Fruit fly (Drosophila melanogaster) whole organism, embryonic: ENCODE measurements around the gene frj.

Experiments
- Adf1 ChIP-seq: fragments of 200-800 bp; sonication (Bioruptor generic); IDR thresholded peaks from 2 replicates; pipeline ENCODE4 v1.3.6; 2022; ENCODE audit warnings: missing biosample characterization, missing genetic modification characterization
- Aef1 ChIP-seq: fragments of 200-800 bp; sonication (Bioruptor generic); IDR thresholded peaks from 3 replicates; pipeline ENCODE4 v1.3.6; 2022; ENCODE audit warnings: missing biosample characterization, missing genetic modification characterization
- BEAF-32 ChIP-seq: fragments of 200-800 bp; sonication (Bioruptor generic); optimal IDR thresholded peaks from 3 replicates; lab custom pipeline; 2017; ENCODE audit warnings: missing biosample characterization, missing genetic modification characterization, mild to moderate bottlenecking, moderate library complexity, missing genetic modification reagents
- Bteb2 ChIP-seq: fragments of 200-800 bp; sonication (Bioruptor generic); optimal IDR thresholded peaks from 2 replicates; lab custom pipeline; 2016; ENCODE audit warnings: missing biosample characterization, missing genetic modification characterization
- CG10565 ChIP-seq: fragments of 200-800 bp; sonication (Bioruptor generic); optimal IDR thresholded peaks from 3 replicates; lab custom pipeline; 2016; ENCODE audit warnings: missing biosample characterization, mild to moderate bottlenecking, missing genetic modification characterization
- CG11085 ChIP-seq: fragments of 200-800 bp; sonication (Bioruptor generic); IDR thresholded peaks from 2 replicates; pipeline ENCODE4 v1.3.6; 2022; ENCODE audit warnings: missing biosample characterization, missing genetic modification characterization
- CG11398 ChIP-seq: fragments of 200-800 bp; sonication (Bioruptor generic); optimal IDR thresholded peaks from 2 replicates; lab custom pipeline; 2016; ENCODE audit warnings: missing biosample characterization, missing genetic modification characterization
- CG11456 ChIP-seq: fragments of 200-800 bp; sonication (Bioruptor generic); IDR thresholded peaks from 3 replicates; pipeline ENCODE4 v1.3.6; 2022; ENCODE audit warnings: missing biosample characterization, missing genetic modification characterization
- CG13296 ChIP-seq: fragments of 200-800 bp; sonication (Bioruptor generic); optimal IDR thresholded peaks from 3 replicates; lab custom pipeline; 2018; ENCODE audit warnings: missing biosample characterization, mild to moderate bottlenecking, missing genetic modification characterization
- CG13775 ChIP-seq: fragments of 200-800 bp; sonication (Bioruptor generic); optimal IDR thresholded peaks from 3 replicates; lab custom pipeline; 2017; ENCODE audit warnings: missing biosample characterization, mild to moderate bottlenecking, missing genetic modification characterization
- CG1529 ChIP-seq: fragments of 200-800 bp; sonication (Bioruptor generic); optimal IDR thresholded peaks from 3 replicates; lab custom pipeline; 2018; ENCODE audit warnings: missing biosample characterization, missing genetic modification characterization
- CG17385 ChIP-seq: fragments of 200-800 bp; sonication (Bioruptor generic); optimal IDR thresholded peaks from 3 replicates; lab custom pipeline; 2018; ENCODE audit warnings: missing biosample characterization, mild to moderate bottlenecking, missing genetic modification characterization
- CG2875 ChIP-seq: fragments of 200-800 bp; sonication (Bioruptor generic); optimal IDR thresholded peaks from 2 replicates; lab custom pipeline; 2017; ENCODE audit warnings: missing biosample characterization, mild to moderate bottlenecking, missing genetic modification characterization, missing genetic modification reagents
- CG30020 ChIP-seq: fragments of 200-800 bp; optimal IDR thresholded peaks from 2 replicates; lab custom pipeline; 2019; ENCODE audit warnings: missing biosample characterization, mild to moderate bottlenecking, missing genetic modification characterization, moderate library complexity
- CG30431 ChIP-seq: fragments of 200-800 bp; sonication (Bioruptor generic); optimal IDR thresholded peaks from 2 replicates; lab custom pipeline; 2017; ENCODE audit warnings: missing biosample characterization, missing genetic modification characterization
- CG3065 ChIP-seq: fragments of 200-800 bp; sonication (Bioruptor generic); optimal IDR thresholded peaks from 2 replicates; lab custom pipeline; 2016; ENCODE audit warnings: missing biosample characterization, missing genetic modification characterization
- CG3163 ChIP-seq: fragments of 200-800 bp; sonication (Bioruptor generic); optimal IDR thresholded peaks from 3 replicates; lab custom pipeline; 2016; ENCODE audit warnings: missing biosample characterization, missing genetic modification characterization
- CG34376 ChIP-seq: fragments of 200-800 bp; sonication (Bioruptor generic); optimal IDR thresholded peaks from 2 replicates; lab custom pipeline; 2018; ENCODE audit warnings: missing biosample characterization, mild to moderate bottlenecking, missing genetic modification characterization
- CG4328 ChIP-seq: fragments of 200-800 bp; sonication (Bioruptor generic); optimal IDR thresholded peaks from 3 replicates; lab custom pipeline; 2017; ENCODE audit warnings: missing biosample characterization, missing genetic modification reagents, missing genetic modification characterization
- CG4820 ChIP-seq: fragments of 200-800 bp; sonication (Bioruptor generic); optimal IDR thresholded peaks from 3 replicates; lab custom pipeline; 2016; ENCODE audit warnings: missing biosample characterization, missing genetic modification characterization
- CG6813 ChIP-seq: fragments of 200-800 bp; sonication (Bioruptor generic); optimal IDR thresholded peaks from 2 replicates; lab custom pipeline; 2017; ENCODE audit warnings: missing biosample characterization, missing genetic modification characterization, mild to moderate bottlenecking, moderate library complexity, missing genetic modification reagents
- CG6854 ChIP-seq: fragments of 200-800 bp; sonication (Bioruptor generic); optimal IDR thresholded peaks from 3 replicates; lab custom pipeline; 2017; ENCODE audit warnings: missing biosample characterization, mild to moderate bottlenecking, missing genetic modification characterization
- CG7357 ChIP-seq: fragments of 200-800 bp; sonication (Bioruptor generic); IDR thresholded peaks from 3 replicates; pipeline ENCODE4 v1.3.6; 2022; ENCODE audit warnings: missing biosample characterization, missing genetic modification characterization
- CG9817 ChIP-seq: fragments of 200-800 bp; sonication (Bioruptor generic); optimal IDR thresholded peaks from 2 replicates; lab custom pipeline; 2018; ENCODE audit warnings: missing biosample characterization, mild to moderate bottlenecking, missing genetic modification characterization, moderate library complexity
- Chrac-16 ChIP-seq: fragments of 200-800 bp; sonication (Bioruptor generic); optimal IDR thresholded peaks from 3 replicates; lab custom pipeline; 2016; ENCODE audit warnings: missing biosample characterization, missing genetic modification characterization
- D19A ChIP-seq: fragments of 200-800 bp; optimal IDR thresholded peaks from 3 replicates; lab custom pipeline; 2019; ENCODE audit warnings: missing biosample characterization, mild to moderate bottlenecking, missing genetic modification characterization, moderate library complexity
- Dip3 ChIP-seq: fragments of 200-800 bp; sonication (Bioruptor generic); optimal IDR thresholded peaks from 3 replicates; lab custom pipeline; 2016; ENCODE audit warnings: missing biosample characterization, missing genetic modification characterization
- Drgx ChIP-seq: fragments of 200-800 bp; sonication (Bioruptor generic); IDR thresholded peaks from 2 replicates; pipeline ENCODE4 v1.3.6; 2022; ENCODE audit warnings: missing biosample characterization, missing genetic modification characterization
- E2f2 ChIP-seq: fragments of 200-800 bp; sonication (Bioruptor generic); IDR thresholded peaks from 2 replicates; pipeline ENCODE4 v1.3.6; 2022; ENCODE audit warnings: missing biosample characterization, missing genetic modification characterization
- Fer1 ChIP-seq: fragments of 200-800 bp; sonication (Bioruptor generic); optimal IDR thresholded peaks from 2 replicates; lab custom pipeline; 2017; ENCODE audit warnings: missing biosample characterization, mild to moderate bottlenecking, missing genetic modification characterization
- Hey ChIP-seq: fragments of 200-800 bp; sonication (Bioruptor generic); optimal IDR thresholded peaks from 3 replicates; lab custom pipeline; 2018; ENCODE audit warnings: missing biosample characterization, mild to moderate bottlenecking, missing genetic modification characterization
- Hr78 ChIP-seq, 2 experiments: fragments of 200-800 bp in 1 of 2; fragments of >200 bp in 1 of 2; sonication (Bioruptor generic) in 1 of 2; optimal IDR thresholded peaks; 2 replicates each; lab custom pipeline; 2017 to 2019; ENCODE audit warnings: missing biosample characterization in 2 of 2, missing genetic modification characterization in 2 of 2, mild to moderate bottlenecking in 1 of 2, moderate library complexity in 1 of 2
- Lpt ChIP-seq: fragments of >200 bp; optimal IDR thresholded peaks from 2 replicates; lab custom pipeline; 2018; ENCODE audit warnings: missing biosample characterization, missing genetic modification characterization
- PHDP ChIP-seq: fragments of 200-800 bp; sonication (Bioruptor generic); optimal IDR thresholded peaks from 3 replicates; lab custom pipeline; 2018; ENCODE audit warnings: missing biosample characterization, mild to moderate bottlenecking, missing genetic modification characterization, moderate library complexity
- Pdp1 ChIP-seq, 2 experiments: fragments of 200-800 bp; sonication (Bioruptor generic); optimal IDR thresholded peaks; 3 replicates each; lab custom pipeline; 2016; ENCODE audit warnings: missing biosample characterization in 2 of 2, missing genetic modification characterization in 2 of 2, mild to moderate bottlenecking in 1 of 2, moderate library complexity in 1 of 2
- Tbp ChIP-seq: fragments of >200 bp; optimal IDR thresholded peaks from 2 replicates; lab custom pipeline; 2018; ENCODE audit warnings: missing biosample characterization, missing genetic modification characterization
- bbx ChIP-seq: fragments of 200-800 bp; sonication (Bioruptor generic); IDR thresholded peaks from 2 replicates; pipeline ENCODE4 v1.3.6; 2022; ENCODE audit warnings: missing biosample characterization, missing genetic modification characterization; ENCODE audit not compliant: partially characterized antibody
- fd64A ChIP-seq: fragments of 200-800 bp; sonication (Bioruptor generic); optimal IDR thresholded peaks from 3 replicates; lab custom pipeline; 2018; ENCODE audit warnings: missing biosample characterization, mild to moderate bottlenecking, missing genetic modification characterization
- gem ChIP-seq: fragments of 200-800 bp; sonication (Bioruptor generic); optimal IDR thresholded peaks from 2 replicates; lab custom pipeline; 2019; ENCODE audit warnings: missing biosample characterization, mild to moderate bottlenecking, missing genetic modification characterization, moderate library complexity
- hb ChIP-seq: fragments of 200-800 bp; sonication (Bioruptor generic); IDR thresholded peaks from 3 replicates; pipeline ENCODE4 v1.3.6; 2022; ENCODE audit warnings: missing biosample characterization, missing genetic modification characterization; ENCODE audit not compliant: partially characterized antibody
- hkb ChIP-seq, 2 experiments: fragments of 200-800 bp in 1 of 2; fragments of >200 bp in 1 of 2; sonication (Bioruptor generic) in 1 of 2; IDR thresholded peaks in 1 of 2; optimal IDR thresholded peaks in 1 of 2; 2 replicates each; pipeline versions ENCODE4 v1.3.6 to Lab custom; 2017 to 2022; ENCODE audit warnings: missing biosample characterization in 1 of 2, missing genetic modification characterization in 1 of 2
- lmd ChIP-seq: fragments of 200-800 bp; sonication (Bioruptor generic); IDR thresholded peaks from 2 replicates; pipeline ENCODE4 v1.3.6; 2022; ENCODE audit warnings: missing biosample characterization, missing genetic modification characterization
- lola ChIP-seq, 3 experiments: fragments of >200 bp in 2 of 3; fragments of 200-800 bp in 1 of 3; sonication (Bioruptor generic) in 1 of 3; optimal IDR thresholded peaks; 2 replicates each; lab custom pipeline; 2017 to 2019; ENCODE audit warnings: missing biosample characterization in 3 of 3, missing genetic modification characterization in 3 of 3, mild to moderate bottlenecking in 1 of 3, moderate library complexity in 1 of 3
- pnt ChIP-seq: fragments of 200-800 bp; sonication (Bioruptor generic); optimal IDR thresholded peaks from 3 replicates; lab custom pipeline; 2016; ENCODE audit warnings: missing biosample characterization, missing genetic modification characterization
- sob ChIP-seq: fragments of 200-800 bp; sonication (Bioruptor generic); IDR thresholded peaks from 2 replicates; pipeline ENCODE4 v1.3.6; 2022; ENCODE audit warnings: missing biosample characterization, missing genetic modification characterization
- sr ChIP-seq: fragments of 200-800 bp; sonication (Bioruptor generic); IDR thresholded peaks from 3 replicates; pipeline ENCODE4 v1.3.6; 2022; ENCODE audit warnings: missing biosample characterization, missing genetic modification characterization
- stwl ChIP-seq: fragments of 200-800 bp; sonication (Bioruptor generic); optimal IDR thresholded peaks from 3 replicates; lab custom pipeline; 2018; ENCODE audit warnings: missing biosample characterization, mild to moderate bottlenecking, missing genetic modification characterization, moderate library complexity
- yki ChIP-seq: fragments of >200 bp; optimal IDR thresholded peaks from 3 replicates; lab custom pipeline; 2018

frj gene

DNA sequence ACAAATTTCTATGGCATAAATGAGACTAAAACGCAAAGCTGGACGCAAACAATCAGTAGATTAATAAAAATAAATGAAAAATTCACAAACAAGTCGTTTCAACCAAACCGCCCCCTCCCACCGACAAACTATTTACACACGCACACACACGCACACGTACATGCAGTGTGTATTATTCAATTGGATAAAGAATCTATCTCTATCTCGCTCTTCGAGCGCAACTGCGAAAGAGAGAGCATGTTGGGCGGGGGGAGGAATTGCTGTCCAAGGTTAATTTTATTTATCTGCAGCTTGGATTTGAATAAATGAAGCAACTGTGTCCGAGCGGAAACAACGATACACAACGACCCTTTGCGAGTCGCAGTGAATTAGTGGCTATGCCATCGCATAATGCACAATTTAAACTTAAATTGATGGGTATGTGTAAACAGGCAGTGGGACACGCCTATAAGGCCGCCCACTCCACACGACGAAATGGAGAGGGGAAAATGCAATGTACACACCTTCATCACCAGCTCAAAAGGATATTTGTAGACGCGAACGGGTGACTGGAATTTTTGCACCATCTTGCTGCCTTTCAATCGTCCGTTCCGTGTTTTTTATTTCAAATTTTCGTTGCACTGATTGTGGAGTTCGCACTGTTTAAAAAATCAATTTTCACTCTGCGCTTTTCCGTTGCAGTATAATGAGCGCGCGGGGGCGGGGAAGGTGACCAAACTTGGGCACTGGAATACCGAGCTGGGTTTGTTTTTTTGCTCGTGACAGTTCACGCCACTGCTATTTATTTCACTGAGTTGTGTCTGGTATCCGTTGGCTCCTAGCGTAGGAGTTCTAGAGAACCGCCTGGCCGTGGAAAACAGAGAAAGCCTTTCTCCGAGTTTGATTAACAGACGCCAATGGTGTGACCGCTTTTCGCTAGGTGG, 559 bp upstream of the frj start, which contains the start of gene retm (continued):
- TF ChIP-seq pnt (GFP tag; lab: Kevin White, UChicago) (no peak), CG4820 (GFP tag; lab: Kevin White, UChicago) (no peak), CG30431 (GFP tag; lab: Kevin White, UChicago) (no peak), CG2875 (GFP tag; lab: Kevin White, UChicago) (peak; percentile 7), sob (GFP tag; lab: Robert Waterston, UW) (peak; percentile 30; the same call in 1 of the 2 replicates), CG1529 (GFP tag; lab: Kevin White, UChicago) (no peak), hkb (optimal IDR thresholded peaks at IDR 0.05; lab: Kevin White, UChicago) (no peak), hkb (GFP tag; IDR thresholded peaks at IDR 0.05; lab: Robert Waterston, UW) (no peak), CG3065 (GFP tag; lab: Kevin White, UChicago) (peak; percentile 43), CG30020 (tag; lab: Kevin White, UChicago) (peak; percentile 50), CG34376 (peak; percentile 2), CG3163 (GFP tag; lab: Kevin White, UChicago) (no peak), Bteb2 (GFP tag; lab: Kevin White, UChicago) (no peak), CG7357 (GFP tag; lab: Robert Waterston, UW) (peak; percentile 91), CG13296 (no peak), CG11456 (GFP tag; lab: Robert Waterston, UW) (no peak), Drgx (GFP tag; lab: Robert Waterston, UW) (no peak), CG6854 (GFP tag; lab: Kevin White, UChicago) (no peak), CG4328 (GFP tag; lab: Kevin White, UChicago) (no peak), CG9817 (tag; lab: Kevin White, UChicago) (no peak), CG10565 (GFP tag; lab: Kevin White, UChicago) (no peak), stwl (no peak), CG11398 (GFP tag; lab: Kevin White, UChicago) (no peak), gem (tag; lab: Kevin White, UChicago) (no peak), PHDP (no peak), CG11085 (no peak), Tbp (GFP tag; lab: Kevin White, UChicago) (no peak), Fer1 (GFP tag; lab: Kevin White, UChicago) (peak; percentile 17), Pdp1 (GFP tag; optimal IDR thresholded peaks at IDR 0.05; lab: Kevin White, UChicago) (peak in 1 of 2 experiments; percentile 92), D19A (tag; lab: Kevin White, UChicago) (peak; percentile 14), Hey (no peak), E2f2 (no peak), hb (GFP tag; lab: Robert Waterston, UW) (no peak), Dip3 (no peak), Chrac-16 (GFP tag; lab: Kevin White, UChicago) (no peak), sr (GFP tag; lab: Robert Waterston, UW) (no peak), CG13775 (no peak), Aef1 (GFP tag; lab: Robert Waterston, UW) (no peak), lola (GFP tag; optimal IDR thresholded peaks at IDR 0.05; lab: Kevin White, UChicago) (no peak), CG17385 (no peak), CG6813 (GFP tag; lab: Kevin White, UChicago) (peak; percentile 10), yki (lab: Kevin White, UChicago) (no peak), Adf1 (GFP tag; lab: Robert Waterston, UW) (no peak; the same call in 1 of the 2 replicates), Lpt (GFP tag; lab: Kevin White, UChicago) (no peak), Hr78 (GFP tag; optimal IDR thresholded peaks at IDR 0.05; lab: Kevin White, UChicago) (no peak), fd64A (GFP tag; lab: Kevin White, UChicago) (peak; percentile 19), BEAF-32 (GFP tag; lab: Kevin White, UChicago) (no peak), bbx (GFP tag; lab: Robert Waterston, UW) (peak; percentile 39; the same call in 1 of the 2 replicates), lmd (GFP tag; lab: Robert Waterston, UW) (no peak)
